Fruit fly (Drosophila melanogaster) S2 (cell line): ENCODE measurements around the gene Prx4.

Experiments used
- CG8478 ChIP-seq: fragments of >200 bp; optimal IDR thresholded peaks from 2 replicates; lab custom pipeline; 2018
- CTCF ChIP-seq, 2 experiments: fragments of >200 bp; optimal IDR thresholded peaks; 2 replicates each; lab custom pipeline; 2018

DNA sequence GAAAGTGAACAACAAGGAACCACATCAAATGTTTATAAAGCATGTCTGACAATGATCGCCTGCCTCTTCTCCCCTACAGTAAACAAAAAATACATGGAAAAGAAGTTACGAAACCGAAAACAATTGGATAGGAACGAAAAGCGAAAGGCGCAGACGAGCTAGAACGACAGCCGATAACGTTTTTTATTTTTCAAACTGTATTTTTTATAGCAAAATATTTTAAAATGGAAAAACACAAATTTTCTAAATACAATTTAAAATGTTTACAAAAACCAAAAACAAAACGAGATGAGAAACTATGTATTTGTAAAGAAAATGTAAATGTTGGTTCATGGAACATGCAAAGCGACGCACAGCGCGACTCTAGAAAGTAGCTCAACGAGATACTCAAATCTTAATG, 46.9 kb downstream of the Prx4 start:
- TF ChIP-seq CG8478 (lab: Kevin White, UChicago): no peak
- no peak for TF ChIP-seq CTCF (optimal IDR thresholded peaks at IDR 0.05; lab: Kevin White, UChicago)
